Fruit fly (Drosophila melanogaster) whole organism, adult: ENCODE results near the gene MED14.

Experiments used
- CG11617 ChIP-seq: fragments of 200-800 bp; sonication (Bioruptor generic); optimal IDR thresholded peaks from 2 replicates; lab custom pipeline; 2017; ENCODE audit warnings: mild to moderate bottlenecking, missing biosample characterization, missing genetic modification reagents, missing genetic modification characterization
- CG1620 ChIP-seq: fragments of 200-800 bp; sonication (Bioruptor generic); optimal IDR thresholded peaks from 2 replicates; lab custom pipeline; 2016; ENCODE audit warnings: missing biosample characterization, missing genetic modification characterization
- CG33017 ChIP-seq: fragments of 200-800 bp; sonication (Bioruptor generic); optimal IDR thresholded peaks from 2 replicates; lab custom pipeline; 2018; ENCODE audit warnings: missing biosample characterization, mild to moderate bottlenecking, missing genetic modification characterization, moderate library complexity
- CG5204 ChIP-seq: fragments of 200-800 bp; sonication (Bioruptor generic); optimal IDR thresholded peaks from 2 replicates; lab custom pipeline; 2016; ENCODE audit warnings: missing biosample characterization, missing genetic modification characterization
- Clk ChIP-seq: fragments of 200-800 bp; sonication (Bioruptor generic); optimal IDR thresholded peaks from 2 replicates; lab custom pipeline; 2017; ENCODE audit warnings: missing biosample characterization, missing genetic modification characterization
- Hr96 ChIP-seq: fragments of 200-800 bp; sonication (Bioruptor generic); optimal IDR thresholded peaks from 2 replicates; lab custom pipeline; 2016; ENCODE audit warnings: missing biosample characterization, missing genetic modification characterization
- Mnt ChIP-seq: fragments of 200-800 bp; sonication (Bioruptor generic); optimal IDR thresholded peaks from 2 replicates; lab custom pipeline; 2016; ENCODE audit warnings: missing biosample characterization, mild to moderate bottlenecking, missing genetic modification characterization
- bab1 ChIP-seq: fragments of 200-800 bp; sonication (Bioruptor generic); optimal IDR thresholded peaks from 3 replicates; lab custom pipeline; 2019; ENCODE audit warnings: missing biosample characterization, mild to moderate bottlenecking, missing genetic modification characterization, moderate library complexity
- cic ChIP-seq: fragments of 200-800 bp; sonication (Bioruptor generic); optimal IDR thresholded peaks from 2 replicates; lab custom pipeline; 2017; ENCODE audit warnings: missing biosample characterization, mild to moderate bottlenecking, missing genetic modification characterization, moderate library complexity
- ovo ChIP-seq: fragments of 200-800 bp; sonication (Bioruptor generic); optimal IDR thresholded peaks from 2 replicates; lab custom pipeline; 2016; ENCODE audit warnings: missing biosample characterization, missing genetic modification characterization
- pad ChIP-seq: fragments of 200-800 bp; sonication (Bioruptor generic); optimal IDR thresholded peaks from 3 replicates; lab custom pipeline; 2017; ENCODE audit warnings: missing biosample characterization, missing genetic modification characterization, mild to moderate bottlenecking, moderate library complexity, missing genetic modification reagents
- tj ChIP-seq: fragments of 200-800 bp; sonication (Bioruptor generic); optimal IDR thresholded peaks from 3 replicates; lab custom pipeline; 2017; ENCODE audit warnings: missing biosample characterization, mild to moderate bottlenecking, missing genetic modification characterization, moderate library complexity
- toe ChIP-seq: fragments of 200-800 bp; sonication (Bioruptor generic); optimal IDR thresholded peaks from 2 replicates; lab custom pipeline; 2016; ENCODE audit warnings: missing biosample characterization, missing genetic modification characterization

DNA sequence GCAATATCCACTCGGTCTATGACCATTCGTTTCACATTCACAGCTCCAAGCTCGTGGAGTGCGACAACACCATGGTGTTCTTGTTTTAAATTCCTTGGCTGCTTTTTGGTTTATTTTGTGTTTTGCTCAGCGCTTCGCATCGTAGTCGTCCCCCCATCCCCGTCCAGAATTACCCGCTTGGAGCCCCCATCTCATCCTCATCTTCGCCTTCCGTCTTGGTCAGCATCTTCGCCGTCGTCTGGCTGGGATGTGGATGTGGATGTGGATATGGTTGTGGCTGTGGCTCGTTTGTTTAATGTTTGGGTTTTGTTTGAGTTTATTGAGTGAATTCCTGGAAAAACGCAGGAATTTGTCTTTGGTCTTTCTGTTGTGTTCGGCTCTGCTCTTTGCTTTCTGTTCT, 16.1 kb downstream of the MED14 start:
- TF ChIP-seq Hr96 (no peak), CG5204 (GFP tag; lab: Kevin White, UChicago) (no peak), pad (GFP tag; lab: Kevin White, UChicago) (no peak), tj (peak; percentile 19), Mnt (GFP tag; lab: Kevin White, UChicago) (no peak), CG1620 (no peak), ovo (GFP tag; lab: Kevin White, UChicago) (no peak), CG33017 (tag; lab: Kevin White, UChicago) (no peak), toe (no peak), CG11617 (GFP tag; lab: Kevin White, UChicago) (no peak), Clk (GFP tag; lab: Kevin White, UChicago) (no peak), bab1 (GFP tag; lab: Kevin White, UChicago) (no peak), cic (GFP tag; lab: Kevin White, UChicago) (no peak)
